In the genomic region with DNA sequence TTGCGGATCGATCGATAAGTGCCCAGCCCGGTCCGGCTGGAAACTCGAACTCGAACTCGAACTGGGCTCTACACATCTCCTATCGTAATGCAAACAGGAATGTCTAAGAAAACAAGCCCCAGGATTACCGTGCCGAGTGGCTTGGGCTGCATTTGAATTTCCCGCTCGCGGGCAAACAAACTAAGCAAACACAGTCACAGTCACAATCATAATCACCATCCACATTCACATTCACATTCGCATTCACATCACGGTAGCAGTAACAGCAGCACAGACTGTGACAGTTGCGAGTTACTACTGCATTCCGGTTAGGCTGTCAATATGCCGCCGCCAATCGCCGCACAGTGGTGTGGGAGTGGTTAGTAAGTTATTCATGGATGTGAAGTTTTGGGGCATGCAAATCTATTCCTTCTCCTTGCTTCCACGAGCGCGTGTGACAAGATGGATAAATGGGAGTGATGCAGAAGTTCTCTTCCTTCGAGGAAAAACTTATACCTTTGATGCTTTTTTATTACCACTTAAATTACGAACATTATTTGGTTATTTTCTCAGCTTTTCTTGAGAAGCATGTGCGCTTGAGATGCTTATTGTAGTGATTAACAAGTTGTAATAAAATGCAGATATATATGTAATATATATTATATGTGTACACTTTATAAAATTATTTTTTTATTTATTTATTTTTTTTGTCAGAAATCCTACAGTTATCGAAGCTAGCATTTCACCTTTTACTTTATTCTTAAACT, we compare ENCODE assay signal across 3 fruit fly cellular contexts.
TF ChIP-seq lines count a peak whose summit lies in the region.

No protein-coding gene starts in this region.

- TF ChIP-seq CTCF in whole organism, embryonic (GFP tag; optimal IDR thresholded peaks at IDR 0.05; lab: Kevin White, UChicago), result no peak

TF ChIP-seq in whole organism, embryonic, 481 proteins besides CTCF, POLR2A, EP300 and RAD21 (continues in another document):
- TF ChIP-seq CG8924 (tag; optimal IDR thresholded peaks at IDR 0.05; lab: Kevin White, UChicago), result peak; percentile 9
- peak; percentile 42 for TF ChIP-seq tio (GFP tag; optimal IDR thresholded peaks at IDR 0.05; lab: Kevin White, UChicago)
- TF ChIP-seq CG2889 (GFP tag; IDR thresholded peaks at IDR 0.05; lab: Robert Waterston, UW), result no peak
- peak; percentile 66 for TF ChIP-seq E2f2 (GFP tag; IDR thresholded peaks at IDR 0.05; lab: Robert Waterston, UW)
- no peak; the same call in 2 of the 3 replicates for TF ChIP-seq otp (GFP tag; IDR thresholded peaks at IDR 0.05; lab: Robert Waterston, UW)
- TF ChIP-seq CG6272 (GFP tag; IDR thresholded peaks at IDR 0.05; lab: Robert Waterston, UW), result 0 out of 2 replicates have a peak, but pooled peaks have one; percentile 5
- TF ChIP-seq Hsf (GFP tag; optimal IDR thresholded peaks at IDR 0.05; lab: Kevin White, UChicago), result no peak
- TF ChIP-seq Xrp1 (GFP tag; IDR thresholded peaks at IDR 0.05; lab: Robert Waterston, UW), result peak; percentile 53
- TF ChIP-seq al (GFP tag; IDR thresholded peaks at IDR 0.05; lab: Robert Waterston, UW), result no peak
- TF ChIP-seq HmgD (GFP tag; optimal IDR thresholded peaks at IDR 0.05; lab: Kevin White, UChicago), result no peak
- TF ChIP-seq H15 (GFP tag; IDR thresholded peaks at IDR 0.05; lab: Robert Waterston, UW), result no peak
- no peak for TF ChIP-seq odd (GFP tag; optimal IDR thresholded peaks at IDR 0.05; lab: Kevin White, UChicago)
- no peak for TF ChIP-seq CG3726 (GFP tag; IDR thresholded peaks at IDR 0.05; lab: Robert Waterston, UW)
- no peak for TF ChIP-seq mld (GFP tag; IDR thresholded peaks at IDR 0.05; lab: Robert Waterston, UW; ENCODE audit: partially characterized antibody)
- peak; percentile 15 for TF ChIP-seq CG7839 (tag; optimal IDR thresholded peaks at IDR 0.05; lab: Kevin White, UChicago)
- no peak for TF ChIP-seq CG33557 (GFP tag; optimal IDR thresholded peaks at IDR 0.05; lab: Kevin White, UChicago)
- 0 out of 3 replicates have a peak, but pooled peaks have one; percentile 24 for TF ChIP-seq z (GFP tag; IDR thresholded peaks at IDR 0.05; lab: Robert Waterston, UW)
- TF ChIP-seq ranshi (GFP tag; IDR thresholded peaks at IDR 0.05; lab: Robert Waterston, UW), result no peak
- no peak for TF ChIP-seq vnd (GFP tag; IDR thresholded peaks at IDR 0.05; lab: Robert Waterston, UW; ENCODE audit: partially characterized antibody)
- TF ChIP-seq ttk (GFP tag; IDR thresholded peaks at IDR 0.05; lab: Robert Waterston, UW), result no peak
- TF ChIP-seq CG1529 (GFP tag; optimal IDR thresholded peaks at IDR 0.05; lab: Kevin White, UChicago), result no peak
- no peak for TF ChIP-seq crc (GFP tag; optimal IDR thresholded peaks at IDR 0.05; lab: Kevin White, UChicago)
- 0 out of 2 replicates have a peak, but pooled peaks have one; percentile 7 for TF ChIP-seq bowl (GFP tag; IDR thresholded peaks at IDR 0.05; lab: Robert Waterston, UW)
- TF ChIP-seq CG3281 (GFP tag; optimal IDR thresholded peaks at IDR 0.05; lab: Kevin White, UChicago), result no peak
- TF ChIP-seq peb (GFP tag; IDR thresholded peaks at IDR 0.05; lab: Robert Waterston, UW), result no peak
- 0 out of 2 replicates have a peak, but pooled peaks have one; percentile 33 for TF ChIP-seq CG11696 (GFP tag; IDR thresholded peaks at IDR 0.05; lab: Robert Waterston, UW)

TF ChIP-seq in whole organism, prepupa, 60 proteins besides CTCF, POLR2A, EP300 and RAD21 (continues in another document):
- TF ChIP-seq CG6163 (GFP tag; IDR thresholded peaks at IDR 0.05; lab: Robert Waterston, UW) (0 out of 3 replicates have a peak, but pooled peaks have one; percentile 10), acj6 (GFP tag; optimal IDR thresholded peaks at IDR 0.05; lab: Kevin White, UChicago) (no peak), Eip75B (GFP tag; optimal IDR thresholded peaks at IDR 0.05; lab: Kevin White, UChicago) (no peak), CG6808 (GFP tag; optimal IDR thresholded peaks at IDR 0.05; lab: Kevin White, UChicago) (no peak), CG8119 (GFP tag; IDR thresholded peaks at IDR 0.05; lab: Robert Waterston, UW) (peak; percentile 32; the same call in 1 of the 3 replicates), CG34406 (GFP tag; optimal IDR thresholded peaks at IDR 0.05; lab: Kevin White, UChicago) (no peak), CG10669 (GFP tag; optimal IDR thresholded peaks at IDR 0.05; lab: Kevin White, UChicago) (no peak), vri (GFP tag; optimal IDR thresholded peaks at IDR 0.05; lab: Kevin White, UChicago) (no peak), dsx (GFP tag; optimal IDR thresholded peaks at IDR 0.05; lab: Kevin White, UChicago; ENCODE audit: poor library complexity, severe bottlenecking) (no peak), Lpt (GFP tag; optimal IDR thresholded peaks at IDR 0.05; lab: Kevin White, UChicago) (peak; percentile 2), Smox (GFP tag; optimal IDR thresholded peaks at IDR 0.05; lab: Kevin White, UChicago) (no peak), CG16779 (tag; optimal IDR thresholded peaks at IDR 0.05; lab: Kevin White, UChicago) (no peak), dac (GFP tag; optimal IDR thresholded peaks at IDR 0.05; lab: Kevin White, UChicago) (peak; percentile 1), fkh (GFP tag; optimal IDR thresholded peaks at IDR 0.05; lab: Kevin White, UChicago) (peak; percentile 88), CG1621 (tag; optimal IDR thresholded peaks at IDR 0.05; lab: Kevin White, UChicago) (no peak), Blimp-1 (GFP tag; optimal IDR thresholded peaks at IDR 0.05; lab: Kevin White, UChicago) (no peak), svp (GFP tag; lab: Kevin White, UChicago) (peak; percentile 54), salr (GFP tag; optimal IDR thresholded peaks at IDR 0.05; lab: Kevin White, UChicago) (peak in 1 of 2 experiments; percentile 51), Hr4 (GFP tag; optimal IDR thresholded peaks at IDR 0.05; lab: Kevin White, UChicago) (peak; percentile 46), Ets21C (GFP tag; optimal IDR thresholded peaks at IDR 0.05; lab: Kevin White, UChicago) (no peak), Sox102F (GFP tag; optimal IDR thresholded peaks at IDR 0.05; lab: Kevin White, UChicago) (no peak), fd85E (GFP tag; optimal IDR thresholded peaks at IDR 0.05; lab: Kevin White, UChicago) (no peak), esn (GFP tag; optimal IDR thresholded peaks at IDR 0.05; lab: Kevin White, UChicago) (no peak), Hr39 (GFP tag; optimal IDR thresholded peaks at IDR 0.05; lab: Kevin White, UChicago) (no peak), spab (GFP tag; optimal IDR thresholded peaks at IDR 0.05; lab: Kevin White, UChicago) (no peak), CG8632 (GFP tag; optimal IDR thresholded peaks at IDR 0.05; lab: Kevin White, UChicago) (no peak), CG11294 (GFP tag; IDR thresholded peaks at IDR 0.05; lab: Robert Waterston, UW) (no peak), CG3919 (GFP tag; optimal IDR thresholded peaks at IDR 0.05; lab: Kevin White, UChicago) (peak; percentile 26), ss (GFP tag; optimal IDR thresholded peaks at IDR 0.05; lab: Kevin White, UChicago) (peak in 1 of 2 experiments; percentile 15)

TF ChIP-seq in whole organism, pupa, 21 proteins besides CTCF, POLR2A, EP300 and RAD21:
- TF ChIP-seq gl (tag; optimal IDR thresholded peaks at IDR 0.05; lab: Kevin White, UChicago) (no peak), Ets98B (GFP tag; IDR thresholded peaks at IDR 0.05; lab: Robert Waterston, UW) (no peak; the same call in 1 of the 2 replicates), Pif1A (GFP tag; optimal IDR thresholded peaks at IDR 0.05; lab: Kevin White, UChicago) (no peak), CG4496 (GFP tag; IDR thresholded peaks at IDR 0.05; lab: Robert Waterston, UW) (peak; percentile 76), CG15710 (tag; optimal IDR thresholded peaks at IDR 0.05; lab: Kevin White, UChicago) (no peak), CG9948 (tag; optimal IDR thresholded peaks at IDR 0.05; lab: Kevin White, UChicago) (peak; percentile 11), CG8159 (tag; optimal IDR thresholded peaks at IDR 0.05; lab: Kevin White, UChicago) (peak; percentile 19), CG14655 (GFP tag; optimal IDR thresholded peaks at IDR 0.05; lab: Kevin White, UChicago) (peak; percentile 50), fd96Ca (GFP tag; IDR thresholded peaks at IDR 0.05; lab: Robert Waterston, UW) (peak; percentile 51; the same call in 2 of the 3 replicates)

Comparison
In these comparisons a context has a peak if more than half of its experiments do, and no peak if none do; other contexts are left out.
1. Of the 7 proteins assayed by ChIP-seq in both whole organism, embryonic and whole organism, prepupa: peak only in whole organism, embryonic: Sox102F; only in whole organism, prepupa: Lpt; in both: none; in neither: 5.